Worm (Caenorhabditis elegans): ENCODE results near the gene exos-7.

Gene exos-7

ce11 chrV:20861080-20861479 lies 22.4 kb downstream of the exos-7 start, which contains the start of gene try-4:
Gene try-4, minus strand, starts transcription at chrV:20861153.
- TF ChIP-seq tab-1 (GFP tag; IDR thresholded peaks at IDR 0.05), result no peak
- no peak for TF ChIP-seq ztf-23 (GFP tag; IDR thresholded peaks at IDR 0.05)
- TF ChIP-seq klf-2 (GFP tag; conservative IDR thresholded peaks at IDR 0.05), result no peak
- no peak for TF ChIP-seq flt-1 (GFP tag; IDR thresholded peaks at IDR 0.05)
- TF ChIP-seq T22C8.4 (GFP tag; IDR thresholded peaks at IDR 0.05), result no peak

- TF ChIP-seq ref-1 (GFP tag; conservative IDR thresholded peaks at IDR 0.05) (no peak), flt-1 (GFP tag; IDR thresholded peaks at IDR 0.05) (no peak), tab-1 (GFP tag; IDR thresholded peaks at IDR 0.05) (no peak), med-1 (GFP tag; optimal IDR thresholded peaks at IDR 0.05; ENCODE audit: insufficient read depth) (no peak), ztf-23 (GFP tag; IDR thresholded peaks at IDR 0.05) (no peak), cog-1 (tag; optimal IDR thresholded peaks at IDR 0.05) (no peak), klf-2 (GFP tag; conservative IDR thresholded peaks at IDR 0.05) (no peak), T22C8.4 (GFP tag; IDR thresholded peaks at IDR 0.05) (no peak), ztf-29 (GFP tag; IDR thresholded peaks at IDR 0.05) (no peak)
Observed at ce11 chrV:20862681-20863080, 24.0 kb downstream of the exos-7 start, which contains the start of gene twk-35. Gene twk-35, plus strand, starts transcription at chrV:20862981.

- TF ChIP-seq flt-1 (GFP tag; IDR thresholded peaks at IDR 0.05), result no peak
- TF ChIP-seq ref-1 (GFP tag; conservative IDR thresholded peaks at IDR 0.05), result no peak
- TF ChIP-seq cog-1 (tag; optimal IDR thresholded peaks at IDR 0.05), result no peak
- no peak for TF ChIP-seq klf-2 (GFP tag; conservative IDR thresholded peaks at IDR 0.05)
- TF ChIP-seq ztf-29 (GFP tag; IDR thresholded peaks at IDR 0.05), result no peak
- no peak for TF ChIP-seq ztf-23 (GFP tag; IDR thresholded peaks at IDR 0.05)
- no peak for TF ChIP-seq T22C8.4 (GFP tag; IDR thresholded peaks at IDR 0.05)
- TF ChIP-seq tab-1 (GFP tag; IDR thresholded peaks at IDR 0.05), result no peak
Observed at ce11 chrV:20866406-20866805, 27.7 kb downstream of the exos-7 start.

- TF ChIP-seq ztf-29 (GFP tag; IDR thresholded peaks at IDR 0.05) (no peak), med-1 (GFP tag; optimal IDR thresholded peaks at IDR 0.05; ENCODE audit: insufficient read depth) (no peak), T22C8.4 (GFP tag; IDR thresholded peaks at IDR 0.05) (no peak), ztf-23 (GFP tag; IDR thresholded peaks at IDR 0.05) (no peak), flt-1 (GFP tag; IDR thresholded peaks at IDR 0.05) (no peak), ref-1 (GFP tag; conservative IDR thresholded peaks at IDR 0.05) (no peak), tab-1 (GFP tag; IDR thresholded peaks at IDR 0.05) (no peak)
Observed at ce11 chrV:20868329-20868728, 29.7 kb downstream of the exos-7 start, which contains the start of gene F31D4.8. Gene F31D4.8, minus strand, starts transcription at chrV:20868429.

- TF ChIP-seq ztf-23 (GFP tag; IDR thresholded peaks at IDR 0.05), result no peak
- TF ChIP-seq klf-2 (GFP tag; conservative IDR thresholded peaks at IDR 0.05), result no peak
- TF ChIP-seq tab-1 (GFP tag; IDR thresholded peaks at IDR 0.05), result no peak
- no peak for TF ChIP-seq T22C8.4 (GFP tag; IDR thresholded peaks at IDR 0.05)
- TF ChIP-seq ztf-29 (GFP tag; IDR thresholded peaks at IDR 0.05), result no peak
- TF ChIP-seq med-1 (GFP tag; optimal IDR thresholded peaks at IDR 0.05; ENCODE audit: insufficient read depth), result no peak
- TF ChIP-seq ref-1 (GFP tag; conservative IDR thresholded peaks at IDR 0.05), result no peak
- no peak for TF ChIP-seq cog-1 (tag; optimal IDR thresholded peaks at IDR 0.05)
Observed at ce11 chrV:20870633-20871032, 32.0 kb downstream of the exos-7 start.

- TF ChIP-seq klf-2 (GFP tag; conservative IDR thresholded peaks at IDR 0.05) (no peak), ztf-29 (GFP tag; IDR thresholded peaks at IDR 0.05) (no peak), flt-1 (GFP tag; IDR thresholded peaks at IDR 0.05) (no peak), tab-1 (GFP tag; IDR thresholded peaks at IDR 0.05) (no peak), ref-1 (GFP tag; conservative IDR thresholded peaks at IDR 0.05) (no peak), T22C8.4 (GFP tag; IDR thresholded peaks at IDR 0.05) (no peak), ztf-23 (GFP tag; IDR thresholded peaks at IDR 0.05) (no peak), cog-1 (tag; optimal IDR thresholded peaks at IDR 0.05) (no peak), med-1 (GFP tag; optimal IDR thresholded peaks at IDR 0.05; ENCODE audit: insufficient read depth) (no peak)
Observed at ce11 chrV:20871194-20871593, 32.5 kb downstream of the exos-7 start.

- no peak for TF ChIP-seq klf-2 (GFP tag; conservative IDR thresholded peaks at IDR 0.05)
- TF ChIP-seq flt-1 (GFP tag; IDR thresholded peaks at IDR 0.05), result no peak
- TF ChIP-seq T22C8.4 (GFP tag; IDR thresholded peaks at IDR 0.05), result no peak
- no peak for TF ChIP-seq cog-1 (tag; optimal IDR thresholded peaks at IDR 0.05)
- no peak for TF ChIP-seq ztf-23 (GFP tag; IDR thresholded peaks at IDR 0.05)
- TF ChIP-seq ztf-29 (GFP tag; IDR thresholded peaks at IDR 0.05), result no peak
- TF ChIP-seq ref-1 (GFP tag; conservative IDR thresholded peaks at IDR 0.05), result no peak
- TF ChIP-seq tab-1 (GFP tag; IDR thresholded peaks at IDR 0.05), result no peak
- TF ChIP-seq med-1 (GFP tag; optimal IDR thresholded peaks at IDR 0.05; ENCODE audit: insufficient read depth), result no peak
Observed at ce11 chrV:20873144-20873543, 34.5 kb downstream of the exos-7 start.

- TF ChIP-seq flt-1 (GFP tag; IDR thresholded peaks at IDR 0.05) (no peak), ztf-23 (GFP tag; IDR thresholded peaks at IDR 0.05) (no peak), med-1 (GFP tag; optimal IDR thresholded peaks at IDR 0.05; ENCODE audit: insufficient read depth) (no peak), klf-2 (GFP tag; conservative IDR thresholded peaks at IDR 0.05) (no peak), tab-1 (GFP tag; IDR thresholded peaks at IDR 0.05) (no peak), T22C8.4 (GFP tag; IDR thresholded peaks at IDR 0.05) (no peak), ztf-29 (GFP tag; IDR thresholded peaks at IDR 0.05) (no peak), ref-1 (GFP tag; conservative IDR thresholded peaks at IDR 0.05) (no peak), cog-1 (tag; optimal IDR thresholded peaks at IDR 0.05) (no peak)
Observed at ce11 chrV:20875324-20875723, 36.7 kb downstream of the exos-7 start.

ce11 chrV:20879069-20879667 lies 40.5 kb downstream of the exos-7 start, which contains the start of gene unc-80:
Gene unc-80, plus strand, starts transcription at chrV:20879601.
- TF ChIP-seq ztf-29 (GFP tag; IDR thresholded peaks at IDR 0.05) (no peak), ztf-23 (GFP tag; IDR thresholded peaks at IDR 0.05) (no peak), ref-1 (GFP tag; conservative IDR thresholded peaks at IDR 0.05) (no peak)
